Worm (Caenorhabditis elegans) whole organism, L2 larva: ENCODE results near the gene nac-2.
"Not testable (repeated sequence)": the region's sequence is repeated elsewhere in the genome, so short reads cannot be mapped to it uniquely, and the experiment has no call there.

Experiments used
- F13H6.1 ChIP-seq: sonication (generic microtip); optimal IDR thresholded peaks from 2 replicates; lab custom pipeline; 2016; ENCODE audit warnings: missing genetic modification characterization, missing compliant biosample characterization
- R02D3.7 ChIP-seq: fragments of 150-350 bp; optimal IDR thresholded peaks from 2 replicates; lab custom pipeline; 2014; ENCODE audit warnings: missing biosample characterization, missing genetic modification characterization
- alr-1 ChIP-seq: fragments of 150-350 bp; optimal IDR thresholded peaks from 2 replicates; lab custom pipeline; 2014; ENCODE audit warnings: missing biosample characterization, missing genetic modification characterization
- ceh-82 ChIP-seq: fragments of 150-350 bp; optimal IDR thresholded peaks from 2 replicates; lab custom pipeline; 2014; ENCODE audit warnings: missing biosample characterization, missing genetic modification characterization
- crh-2 ChIP-seq: sonication (generic microtip); optimal IDR thresholded peaks from 2 replicates; lab custom pipeline; 2017; ENCODE audit warnings: missing biosample characterization, missing genetic modification characterization
- dmd-4 ChIP-seq: sonication (generic microtip); optimal IDR thresholded peaks from 2 replicates; lab custom pipeline; 2017; ENCODE audit warnings: missing biosample characterization, missing genetic modification characterization
- egl-27 ChIP-seq: sonication (generic microtip); optimal IDR thresholded peaks from 3 replicates; lab custom pipeline; 2017; ENCODE audit warnings: missing biosample characterization, missing genetic modification reagents, missing genetic modification characterization
- fos-1 ChIP-seq: fragments of 150-350 bp; optimal IDR thresholded peaks from 2 replicates; lab custom pipeline; 2014; ENCODE audit warnings: missing biosample characterization, missing genetic modification characterization
- lin-11 ChIP-seq: fragments of 150-350 bp; sonication (generic microtip); optimal IDR thresholded peaks from 2 replicates; lab custom pipeline; 2014; ENCODE audit warnings: missing biosample characterization, missing genetic modification characterization, inconsistent platforms, mixed read lengths
- lin-13 ChIP-seq: fragments of 150-350 bp; optimal IDR thresholded peaks from 2 replicates; lab custom pipeline; 2014; ENCODE audit warnings: missing biosample characterization, missing genetic modification reagents, missing genetic modification characterization
- lin-39 ChIP-seq: fragments of 150-350 bp; optimal IDR thresholded peaks from 2 replicates; lab custom pipeline; 2014; ENCODE audit warnings: missing biosample characterization, missing genetic modification reagents, missing genetic modification characterization
- mab-5 ChIP-seq: fragments of 150-350 bp; optimal IDR thresholded peaks from 2 replicates; lab custom pipeline; 2014; ENCODE audit warnings: missing biosample characterization, missing genetic modification characterization
- nhr-10 ChIP-seq: sonication (generic microtip); optimal IDR thresholded peaks from 2 replicates; lab custom pipeline; 2017; ENCODE audit warnings: missing biosample characterization, missing genetic modification characterization
- nhr-129 ChIP-seq: fragments of 150-350 bp; optimal IDR thresholded peaks from 2 replicates; lab custom pipeline; 2014; ENCODE audit warnings: missing biosample characterization, missing genetic modification characterization
- nhr-21 ChIP-seq: fragments of 150-350 bp; optimal IDR thresholded peaks from 2 replicates; lab custom pipeline; 2014; ENCODE audit warnings: missing biosample characterization, missing genetic modification characterization
- nhr-237 ChIP-seq: fragments of 150-350 bp; optimal IDR thresholded peaks from 2 replicates; lab custom pipeline; 2014; ENCODE audit warnings: missing biosample characterization, missing genetic modification characterization
- nhr-25 ChIP-seq: fragments of 150-350 bp; sonication (generic microtip); optimal IDR thresholded peaks from 3 replicates; lab custom pipeline; 2014; ENCODE audit warnings: missing biosample characterization, missing genetic modification characterization
- peb-1 ChIP-seq: fragments of 150-350 bp; optimal IDR thresholded peaks from 2 replicates; lab custom pipeline; 2014; ENCODE audit warnings: missing biosample characterization, missing genetic modification characterization
- sem-4 ChIP-seq: fragments of 150-350 bp; optimal IDR thresholded peaks from 2 replicates; lab custom pipeline; 2014; ENCODE audit warnings: missing biosample characterization, missing genetic modification reagents, missing genetic modification characterization
- sma-9 ChIP-seq, 2 experiments: fragments of 150-350 bp in 1 of 2; sonication (generic microtip) in 1 of 2; optimal IDR thresholded peaks; 2 replicates each; lab custom pipeline; 2014 to 2016; ENCODE audit warnings: missing genetic modification characterization in 2 of 2, mild to moderate bottlenecking in 1 of 2, missing biosample characterization in 1 of 2, missing compliant biosample characterization in 1 of 2, missing genetic modification reagents in 1 of 2, moderate library complexity in 1 of 2
- snpc-4 ChIP-seq: fragments of 150-350 bp; optimal IDR thresholded peaks from 2 replicates; lab custom pipeline; 2014; ENCODE audit warnings: missing biosample characterization, missing genetic modification characterization
- unc-39 ChIP-seq: fragments of 150-350 bp; optimal IDR thresholded peaks from 2 replicates; lab custom pipeline; 2014; ENCODE audit warnings: missing biosample characterization, missing genetic modification characterization
- unc-55 ChIP-seq: fragments of 150-350 bp; sonication (generic microtip); optimal IDR thresholded peaks from 3 replicates; lab custom pipeline; 2014; ENCODE audit warnings: missing biosample characterization, missing genetic modification reagents, missing genetic modification characterization
- unc-62 ChIP-seq: fragments of 150-350 bp; optimal IDR thresholded peaks from 2 replicates; lab custom pipeline; 2014; ENCODE audit warnings: missing biosample characterization, missing genetic modification reagents, missing genetic modification characterization
- ztf-1 ChIP-seq: fragments of 200-800 bp; sonication (Bioruptor generic); conservative IDR thresholded peaks from 2 replicates; pipeline ENCODE4 v1.3.6; 2022; ENCODE audit warnings: missing genetic modification characterization, missing compliant biosample characterization
- ztf-11 ChIP-seq: sonication (generic microtip); optimal IDR thresholded peaks from 2 replicates; lab custom pipeline; 2017; ENCODE audit warnings: missing biosample characterization, missing genetic modification characterization
- ztf-4 ChIP-seq: fragments of 150-350 bp; optimal IDR thresholded peaks from 2 replicates; lab custom pipeline; 2014; ENCODE audit warnings: missing biosample characterization, missing genetic modification characterization

nac-2 gene

DNA sequence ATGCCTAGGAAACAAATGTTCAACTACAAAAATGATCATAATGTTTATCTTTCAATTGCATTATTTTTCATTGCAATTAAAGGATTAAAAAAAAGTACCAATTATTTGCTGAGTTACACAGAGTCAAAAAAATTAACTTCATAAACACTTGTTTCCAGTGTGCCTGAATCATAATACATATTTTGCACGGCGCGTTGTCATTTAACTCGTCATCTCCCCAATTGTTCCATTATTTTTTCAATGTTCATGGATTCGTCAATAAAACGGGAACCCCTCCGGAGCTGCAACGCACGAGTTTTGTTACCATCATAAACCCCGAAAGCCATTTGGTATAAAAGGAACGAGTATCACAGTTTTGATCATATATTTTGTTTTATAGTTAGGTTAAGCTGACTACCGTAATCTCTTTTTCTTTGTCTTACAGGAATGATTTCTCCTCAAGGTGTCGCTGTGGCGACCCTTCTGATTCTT is 25.9 kb downstream of the nac-2 start, which contains the start of gene F59B2.12:
F59B2.12 (plus strand) TSS at position 421 of the 471 bp plus-strand sequence.
- TF ChIP-seq lin-39 (tag; lab: Kevin White, UChicago) (no peak), fos-1 (tag; lab: Kevin White, UChicago) (no peak), dmd-4 (no peak)

DNA sequence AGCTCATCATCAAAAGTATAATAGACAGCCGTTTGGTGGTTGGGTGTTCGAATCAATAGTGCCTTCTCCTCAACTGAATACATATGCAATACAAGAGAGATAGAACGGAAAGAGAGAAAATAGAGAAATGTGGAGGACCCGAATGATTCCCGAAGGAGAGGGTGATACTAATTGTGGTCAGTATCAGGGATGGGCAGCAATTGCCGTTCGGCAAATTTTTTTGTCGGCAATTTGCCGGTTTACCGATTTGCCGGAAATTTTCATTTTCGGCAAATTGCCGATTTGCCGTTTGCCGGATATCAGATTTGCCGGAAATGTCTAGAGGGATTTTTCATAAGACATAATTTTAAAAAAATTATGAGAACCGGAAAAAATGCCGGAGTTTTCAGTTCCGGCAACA is 30.8 kb downstream of the nac-2 start, which contains the start of gene F59B2.9:
F59B2.9 (minus strand) TSS at position 101 of the 400 bp plus-strand sequence.
- no peak for TF ChIP-seq ztf-4 (tag; lab: Kevin White, UChicago)
- no peak for TF ChIP-seq sem-4 (tag; lab: Kevin White, UChicago)
- TF ChIP-seq ztf-1 (GFP tag; lab: Robert Waterston, UW): no peak
- TF ChIP-seq alr-1 (tag; lab: Kevin White, UChicago): no peak
- no peak for TF ChIP-seq R02D3.7 (tag; lab: Kevin White, UChicago)
- TF ChIP-seq fos-1 (tag; lab: Kevin White, UChicago): no peak
- TF ChIP-seq nhr-10 (tag; lab: Kevin White, UChicago): no peak
- TF ChIP-seq sma-9 (GFP tag; optimal IDR thresholded peaks at IDR 0.05; lab: Kevin White, UChicago): no peak
- no peak for TF ChIP-seq sma-9 (tag; optimal IDR thresholded peaks at IDR 0.05; lab: Kevin White, UChicago)
- TF ChIP-seq lin-13: no peak
- no peak for TF ChIP-seq unc-55 (GFP tag; lab: Kevin White, UChicago)

DNA sequence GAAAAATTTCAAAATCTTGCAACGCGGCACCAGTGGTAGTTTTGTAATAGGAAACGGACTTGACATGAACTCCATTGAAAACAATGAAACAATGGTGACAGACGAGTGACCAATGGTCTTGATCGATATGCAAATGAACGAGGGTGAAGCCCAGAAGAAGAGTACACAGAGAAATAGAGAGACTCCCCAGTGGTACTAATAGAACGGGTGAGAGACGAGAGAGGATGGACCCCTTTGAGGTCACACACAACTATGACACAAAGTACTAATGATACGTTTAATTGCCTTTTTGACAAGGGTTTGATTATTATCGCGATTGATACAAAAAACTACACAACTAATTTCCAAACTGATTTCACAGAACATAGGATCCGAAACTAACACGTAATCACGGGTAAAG is 33.1 kb downstream of the nac-2 start, which contains the start of gene F59B2.8:
F59B2.8 (minus strand) TSS at position 151 of the 400 bp plus-strand sequence.
- TF ChIP-seq nhr-21 (no peak), mab-5 (tag; lab: Kevin White, UChicago) (no peak), ztf-11 (tag; lab: Kevin White, UChicago) (no peak), sma-9 (GFP tag; optimal IDR thresholded peaks at IDR 0.05; lab: Kevin White, UChicago) (no peak), sma-9 (tag; optimal IDR thresholded peaks at IDR 0.05; lab: Kevin White, UChicago) (no peak), peb-1 (tag; lab: Kevin White, UChicago) (no peak), nhr-10 (tag; lab: Kevin White, UChicago) (no peak), unc-39 (tag; lab: Kevin White, UChicago) (no peak), ceh-82 (tag; lab: Kevin White, UChicago) (no peak), lin-11 (tag; lab: Kevin White, UChicago) (no peak), nhr-237 (tag; lab: Kevin White, UChicago) (no peak)
- TF ChIP-seq, all 48 proteins: peak for 0

DNA sequence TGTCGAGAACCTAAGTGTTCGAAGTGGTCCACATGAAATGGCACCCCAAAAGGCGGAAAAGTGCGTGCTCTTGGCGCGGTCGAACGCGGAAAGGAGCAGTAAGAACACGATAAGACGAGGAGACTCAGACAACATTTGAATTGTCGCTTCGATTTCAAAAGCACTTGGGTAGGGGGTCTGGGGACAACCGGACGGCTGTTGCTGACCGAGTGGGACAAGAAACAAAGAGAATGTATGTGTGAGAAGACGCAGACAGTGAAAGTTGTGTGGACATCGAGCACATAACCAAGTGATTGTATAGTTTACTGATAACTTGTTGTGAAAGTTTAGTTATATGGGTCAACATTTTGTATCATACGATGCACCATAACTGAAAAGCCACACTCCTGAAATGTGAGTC is 35.9 kb downstream of the nac-2 start:
- peak; percentile 36 for TF ChIP-seq F13H6.1 (tag; lab: Kevin White, UChicago)
- no peak for TF ChIP-seq lin-39 (tag; lab: Kevin White, UChicago)
- peak; percentile 55 for TF ChIP-seq sma-9 (GFP tag; optimal IDR thresholded peaks at IDR 0.05; lab: Kevin White, UChicago)
- no peak for TF ChIP-seq sma-9 (tag; optimal IDR thresholded peaks at IDR 0.05; lab: Kevin White, UChicago)
- no peak for TF ChIP-seq dmd-4
- TF ChIP-seq mab-5 (tag; lab: Kevin White, UChicago): no peak
- peak; percentile 43 for TF ChIP-seq fos-1 (tag; lab: Kevin White, UChicago)
- TF ChIP-seq crh-2 (tag; lab: Kevin White, UChicago): no peak
- TF ChIP-seq nhr-25 (tag; lab: Kevin White, UChicago): no peak
- peak; percentile 50 for TF ChIP-seq nhr-129 (tag; lab: Kevin White, UChicago)
- TF ChIP-seq snpc-4: no peak

DNA sequence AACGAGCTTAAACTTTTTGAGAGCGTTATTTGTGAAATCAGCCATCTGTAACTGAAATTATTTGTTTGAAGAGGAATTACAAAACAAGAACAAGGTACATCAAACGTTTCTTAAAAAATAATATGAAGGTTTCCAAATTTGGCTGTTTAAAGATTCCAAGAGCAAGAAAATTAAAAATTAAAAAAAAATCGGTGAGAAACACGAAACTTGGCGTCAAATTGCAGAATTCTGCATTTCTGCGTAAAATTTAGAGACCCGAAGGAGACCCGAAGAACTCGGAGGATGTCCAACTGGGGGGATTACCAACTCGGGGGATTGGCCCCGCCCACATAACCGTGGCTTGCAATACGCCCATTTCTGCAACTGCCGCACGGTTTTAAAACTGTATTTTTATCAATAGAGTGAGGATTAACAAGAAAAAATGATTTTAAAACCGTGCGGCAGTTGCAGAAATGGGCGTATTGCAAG is 37.2 kb downstream of the nac-2 start, which contains the start of gene rab-6.1:
rab-6.1 (minus strand) TSS at position 51 of the 468 bp plus-strand sequence.
- TF ChIP-seq fos-1 (tag; lab: Kevin White, UChicago); unc-62 (GFP tag; lab: Kevin White, UChicago); R02D3.7 (tag; lab: Kevin White, UChicago): not testable (repeated sequence)

DNA sequence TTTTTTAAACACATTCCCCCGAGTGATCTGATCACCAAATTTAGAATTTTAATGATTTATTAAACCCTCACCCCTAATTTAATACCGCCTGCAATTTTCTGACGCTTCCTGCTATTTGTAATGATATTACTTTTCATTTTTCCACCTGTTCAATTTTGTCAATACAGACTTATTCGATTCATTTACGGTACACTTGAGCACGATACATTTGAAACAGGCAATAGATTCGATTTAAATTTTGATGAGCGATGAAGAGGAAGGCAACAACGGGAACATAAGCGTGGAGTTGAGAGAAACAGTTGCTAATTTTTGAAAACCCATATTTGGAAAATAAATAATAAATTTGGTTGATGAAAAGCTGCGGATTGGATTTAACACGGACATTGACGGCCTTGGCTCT is 38.4 kb downstream of the nac-2 start:
- TF ChIP-seq egl-27 (tag; lab: Kevin White, UChicago) (no peak), nhr-129 (tag; lab: Kevin White, UChicago) (no peak)

DNA sequence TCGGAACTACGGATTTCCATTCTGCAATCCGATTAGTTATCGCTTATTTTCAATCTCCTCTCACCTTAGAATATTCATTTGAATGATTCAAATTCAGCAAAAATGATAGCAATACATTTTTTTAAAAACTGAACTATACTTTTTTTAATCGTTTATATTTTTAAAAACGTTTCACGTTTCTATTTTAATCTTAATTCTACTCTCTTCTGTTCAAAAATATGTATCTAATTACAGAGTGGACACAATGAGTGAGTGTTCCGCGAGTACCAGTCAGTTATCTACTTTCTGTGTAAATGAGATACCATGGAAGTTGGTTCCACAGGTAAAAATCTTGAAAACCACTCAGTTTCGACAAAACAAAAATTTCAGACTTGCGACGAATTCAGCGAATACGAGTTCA is 40.6 kb downstream of the nac-2 start, which contains the start of the genes F59B2.15 and zif-1:
F59B2.15 (minus strand) TSS at position 101 of the 400 bp plus-strand sequence.
zif-1 (plus strand) TSS at position 235 of the 400 bp plus-strand sequence.
- no peak for TF ChIP-seq R02D3.7 (tag; lab: Kevin White, UChicago)
- TF ChIP-seq dmd-4: no peak
- no peak for TF ChIP-seq unc-55 (GFP tag; lab: Kevin White, UChicago)
- no peak for TF ChIP-seq sem-4 (tag; lab: Kevin White, UChicago)
